Fruit fly (Drosophila melanogaster): ENCODE results near the gene S-Lap3.
A peak's percentile ranks its signal among the peaks of the same experiment; 100 is the strongest.

S-Lap3 gene

dm6 chr3L:10514829-10515228 lies 49.8 kb downstream of the S-Lap3 start (continued):
- TF ChIP-seq emc (GFP tag; optimal IDR thresholded peaks at IDR 0.05) (no peak), Nf-YB (GFP tag; optimal IDR thresholded peaks at IDR 0.05) (peak; percentile 9)

dm6 chr3L:10515785-10516706 lies 51.1 kb downstream of the S-Lap3 start:
- TF ChIP-seq pho (GFP tag; optimal IDR thresholded peaks at IDR 0.05) (peak; percentile 2), Fer2 (tag; optimal IDR thresholded peaks at IDR 0.05) (no peak), tin (GFP tag; optimal IDR thresholded peaks at IDR 0.05) (no peak), ems (GFP tag; optimal IDR thresholded peaks at IDR 0.05) (no peak), corto (GFP tag; optimal IDR thresholded peaks at IDR 0.05) (no peak), ham (GFP tag; IDR thresholded peaks at IDR 0.05) (no peak), CG13624 (GFP tag; optimal IDR thresholded peaks at IDR 0.05) (peak; percentile 5), Adf1 (GFP tag; IDR thresholded peaks at IDR 0.05) (peak; percentile 37), nerfin-1 (tag; optimal IDR thresholded peaks at IDR 0.05) (peak; percentile 18), nom (GFP tag; optimal IDR thresholded peaks at IDR 0.05) (peak; percentile 8), Ptx1 (GFP tag; IDR thresholded peaks at IDR 0.05) (no peak), CG18619 (GFP tag; optimal IDR thresholded peaks at IDR 0.05) (peak; percentile 2), CG10147 (GFP tag; optimal IDR thresholded peaks at IDR 0.05) (peak; percentile 29), zfh2 (GFP tag; optimal IDR thresholded peaks at IDR 0.05) (no peak), CG10321 (GFP tag; IDR thresholded peaks at IDR 0.05) (peak; percentile 38; the same call in 1 of the 2 replicates), CG10366 (GFP tag; IDR thresholded peaks at IDR 0.05) (no peak), her (GFP tag; optimal IDR thresholded peaks at IDR 0.05) (peak; percentile 100), CG8388 (GFP tag; optimal IDR thresholded peaks at IDR 0.05) (peak; percentile 8), BEAF-32 (GFP tag; optimal IDR thresholded peaks at IDR 0.05) (peak; percentile 27), CG9797 (GFP tag; optimal IDR thresholded peaks at IDR 0.05) (peak; percentile 57), hbn (GFP tag; IDR thresholded peaks at IDR 0.05; ENCODE audit: partially characterized antibody) (peak; percentile 40; the same call in 1 of the 2 replicates), abd-A (tag; optimal IDR thresholded peaks at IDR 0.05) (peak; percentile 50), schlank (tag; optimal IDR thresholded peaks at IDR 0.05) (no peak), CG12219 (GFP tag; optimal IDR thresholded peaks at IDR 0.05) (peak; percentile 6), eve (GFP tag; optimal IDR thresholded peaks at IDR 0.05) (peak in 1 of 2 experiments; percentile 35), CG12299 (tag; optimal IDR thresholded peaks at IDR 0.05) (no peak), Hr51 (GFP tag; optimal IDR thresholded peaks at IDR 0.05) (no peak), CG1602 (GFP tag; optimal IDR thresholded peaks at IDR 0.05) (no peak), CG31365 (tag; optimal IDR thresholded peaks at IDR 0.05) (peak; percentile 14), twi (tag; optimal IDR thresholded peaks at IDR 0.05) (peak; percentile 48), ato (GFP tag; IDR thresholded peaks at IDR 0.05; ENCODE audit: partially characterized antibody) (peak; percentile 64; the same call in 1 of the 2 replicates), lola (GFP tag; optimal IDR thresholded peaks at IDR 0.05) (peak in 1 of 3 experiments; percentile 16), ash1 (GFP tag; optimal IDR thresholded peaks at IDR 0.05) (peak; percentile 29), CG3281 (GFP tag; optimal IDR thresholded peaks at IDR 0.05) (peak; percentile 8), CG15269 (tag; optimal IDR thresholded peaks at IDR 0.05) (no peak), disco-r (GFP tag; optimal IDR thresholded peaks at IDR 0.05) (no peak), CG17912 (GFP tag; optimal IDR thresholded peaks at IDR 0.05) (peak; percentile 46), Dll (GFP tag; IDR thresholded peaks at IDR 0.05; ENCODE audit: partially characterized antibody) (peak; percentile 56; the same call in 2 of the 4 replicates), cato (GFP tag; optimal IDR thresholded peaks at IDR 0.05; ENCODE audit: borderline replicate concordance) (no peak), Myb (GFP tag; optimal IDR thresholded peaks at IDR 0.05) (peak; percentile 74), Lhr (GFP tag; optimal IDR thresholded peaks at IDR 0.05) (no peak), CG6813 (GFP tag; optimal IDR thresholded peaks at IDR 0.05) (peak; percentile 0), CkIIα-i1 (GFP tag; IDR thresholded peaks at IDR 0.05) (no peak)
